Fruit fly (Drosophila melanogaster): ENCODE results near the gene Orp8.
A peak's percentile ranks its signal among the peaks of the same experiment; 100 is the strongest.

DNA sequence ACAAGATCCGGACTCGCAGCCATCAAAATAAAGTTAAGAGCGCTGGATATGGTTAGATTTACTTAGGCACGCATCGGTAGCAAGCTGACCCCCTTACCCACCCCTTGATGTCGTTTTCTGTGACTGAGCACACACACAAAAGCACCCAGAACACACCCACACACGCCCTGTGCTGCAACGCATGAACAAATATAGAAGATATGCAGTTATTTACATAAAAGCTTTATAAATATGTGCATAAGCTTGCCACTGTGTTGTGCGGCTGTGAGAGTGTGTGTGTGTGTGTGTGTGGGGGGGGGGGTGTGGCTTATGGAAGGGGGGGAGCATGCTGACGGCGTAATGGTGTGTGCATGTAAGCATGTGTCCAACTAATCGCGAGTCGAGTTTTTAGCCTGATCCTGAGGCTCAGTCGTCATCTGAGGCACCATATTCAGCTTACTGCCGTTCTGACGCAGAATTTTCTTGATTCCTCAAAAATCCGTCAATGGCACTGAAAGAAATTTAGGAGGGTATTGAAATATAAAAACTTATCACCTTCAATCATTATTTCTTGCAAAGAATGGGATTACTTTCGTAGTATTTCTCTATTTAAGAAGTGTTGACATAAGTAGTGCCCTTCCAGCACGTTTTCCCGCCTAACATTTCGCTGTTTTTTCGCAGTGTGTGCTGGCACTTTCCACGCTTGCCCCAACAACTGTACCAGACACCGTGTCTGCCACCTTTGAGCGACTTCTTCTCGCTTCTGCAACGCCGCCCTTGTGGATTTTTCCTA lies 23.3 kb upstream of the Orp8 start:
- TF ChIP-seq Abd-B (GFP tag; optimal IDR thresholded peaks at IDR 0.05) (no peak), lola (GFP tag; optimal IDR thresholded peaks at IDR 0.05) (no peak), tai (GFP tag; optimal IDR thresholded peaks at IDR 0.05) (no peak), pan (optimal IDR thresholded peaks at IDR 0.05) (no peak), Hr83 (GFP tag; optimal IDR thresholded peaks at IDR 0.05; ENCODE audit: poor library complexity, severe bottlenecking) (peak; percentile 44), usp (GFP tag; optimal IDR thresholded peaks at IDR 0.05) (no peak), Sp1 (GFP tag; optimal IDR thresholded peaks at IDR 0.05) (peak; percentile 9), Hr78 (GFP tag; optimal IDR thresholded peaks at IDR 0.05) (no peak)
